Worm (Caenorhabditis elegans) whole organism, L1 larva: ENCODE data around the gene ndx-3.

Source experiments
- C34B4.2 ChIP-seq: sonication (generic microtip); optimal IDR thresholded peaks from 2 replicates; lab custom pipeline; 2017; ENCODE audit warnings: mild to moderate bottlenecking, missing genetic modification characterization, missing compliant biosample characterization
- ama-1 ChIP-seq: fragments of 150-350 bp; optimal IDR thresholded peaks from 2 replicates; lab custom pipeline; 2014
- lin-14 ChIP-seq: fragments of 200-800 bp; sonication (Bioruptor generic); optimal IDR thresholded peaks from 2 replicates; lab custom pipeline; 2018; ENCODE audit warnings: mild to moderate bottlenecking, missing genetic modification characterization, moderate library complexity, missing compliant biosample characterization
- lin-39 ChIP-seq: fragments of 150-350 bp; optimal IDR thresholded peaks from 2 replicates; lab custom pipeline; 2014; ENCODE audit warnings: missing biosample characterization, missing genetic modification reagents, missing genetic modification characterization
- nhr-28 ChIP-seq: fragments of 150-350 bp; optimal IDR thresholded peaks from 2 replicates; lab custom pipeline; 2014; ENCODE audit warnings: missing biosample characterization, missing genetic modification characterization
- tlp-1 ChIP-seq: fragments of 150-350 bp; optimal IDR thresholded peaks from 2 replicates; lab custom pipeline; 2014; ENCODE audit warnings: missing biosample characterization, missing genetic modification characterization
- unc-130 ChIP-seq: fragments of 150-350 bp; optimal IDR thresholded peaks from 2 replicates; lab custom pipeline; 2017; ENCODE audit warnings: missing biosample characterization, missing genetic modification characterization, inconsistent platforms

- TF ChIP-seq lin-14 (GFP tag; lab: Kevin White, UChicago) (peak; percentile 14), C34B4.2 (tag; lab: Kevin White, UChicago) (no peak), nhr-28 (tag; lab: Kevin White, UChicago) (no peak), lin-39 (tag; lab: Kevin White, UChicago) (no peak), unc-130 (tag; lab: Kevin White, UChicago) (no peak), tlp-1 (tag; lab: Kevin White, UChicago) (no peak), ama-1 (no peak)
Observed at ce11 chrII:4981682-4982404, 28.5 kb downstream of the ndx-3 start.
